Worm (Caenorhabditis elegans) whole organism, young adult: Measurements from ENCODE around the gene syp-2.
A peak's percentile ranks its signal among the peaks of the same experiment; 100 is the strongest.

Experiments used
- B0336.3 ChIP-seq: fragments of 200-800 bp; sonication (Bioruptor generic); IDR thresholded peaks from 2 replicates; pipeline ENCODE4 v1.3.6; 2022; ENCODE audit warnings: missing genetic modification characterization, missing compliant biosample characterization
- C17E4.6 ChIP-seq: fragments of 200-800 bp; sonication (Bioruptor generic); IDR thresholded peaks from 2 replicates; pipeline ENCODE4 v1.3.6; 2022; ENCODE audit warnings: missing genetic modification reagents, missing genetic modification characterization, missing compliant biosample characterization
- D2030.7 ChIP-seq: fragments of 200-800 bp; sonication (Bioruptor generic); IDR thresholded peaks from 2 replicates; pipeline ENCODE4 v1.3.6; 2022; ENCODE audit warnings: missing genetic modification reagents, missing genetic modification characterization, missing compliant biosample characterization
- F33H1.4 ChIP-seq: fragments of 200-800 bp; sonication (Bioruptor generic); IDR thresholded peaks from 2 replicates; pipeline ENCODE4 v1.3.6; 2022; ENCODE audit warnings: missing genetic modification reagents, missing genetic modification characterization, missing compliant biosample characterization
- F39B2.1 ChIP-seq: fragments of 200-800 bp; sonication (Bioruptor generic); IDR thresholded peaks from 2 replicates; pipeline ENCODE4 v1.3.6; 2022; ENCODE audit warnings: missing genetic modification reagents, missing genetic modification characterization, missing compliant biosample characterization
- F52B5.7 ChIP-seq: sonication (generic microtip); optimal IDR thresholded peaks from 2 replicates; lab custom pipeline; 2016; ENCODE audit warnings: mild to moderate bottlenecking, missing genetic modification characterization, missing compliant biosample characterization
- F57C9.4 ChIP-seq: sonication (generic microtip); optimal IDR thresholded peaks from 2 replicates; lab custom pipeline; 2017; ENCODE audit warnings: mild to moderate bottlenecking, missing genetic modification characterization, missing compliant biosample characterization
- K12H6.12 ChIP-seq: fragments of 200-800 bp; sonication (Bioruptor generic); optimal IDR thresholded peaks from 2 replicates; lab custom pipeline; 2018; ENCODE audit warnings: mild to moderate bottlenecking, missing genetic modification characterization, missing compliant biosample characterization
- T26A5.8 ChIP-seq: sonication (generic microtip); optimal IDR thresholded peaks from 2 replicates; lab custom pipeline; 2016; ENCODE audit warnings: missing genetic modification characterization, missing compliant biosample characterization
- Y56A3A.18 ChIP-seq: fragments of 200-800 bp; sonication (Bioruptor generic); IDR thresholded peaks from 2 replicates; pipeline ENCODE4 v1.3.6; 2022; ENCODE audit warnings: missing genetic modification reagents, missing genetic modification characterization, missing compliant biosample characterization
- Y79H2A.3 ChIP-seq: fragments of 200-800 bp; sonication (Bioruptor generic); conservative IDR thresholded peaks from 2 replicates; pipeline ENCODE4 v1.3.6; 2022; ENCODE audit warnings: missing genetic modification reagents, missing genetic modification characterization, missing compliant biosample characterization
- Y95B8A.8 ChIP-seq: fragments of 200-800 bp; sonication (Bioruptor generic); IDR thresholded peaks from 2 replicates; pipeline ENCODE4 v1.3.6; 2022; ENCODE audit warnings: missing genetic modification reagents, missing genetic modification characterization, missing compliant biosample characterization
- akir-1 ChIP-seq: fragments of 200-800 bp; sonication (Bioruptor generic); optimal IDR thresholded peaks from 2 replicates; lab custom pipeline; 2018; ENCODE audit warnings: mild to moderate bottlenecking, missing genetic modification characterization, moderate library complexity, missing compliant biosample characterization
- ama-1 ChIP-seq, 3 experiments: fragments of 150-350 bp in 1 of 3; sonication (generic microtip) in 2 of 3; optimal IDR thresholded peaks; 2 replicates each; lab custom pipeline; 2014 to 2018; ENCODE audit warnings: missing biosample characterization in 2 of 3, missing genetic modification characterization in 2 of 3, missing genetic modification reagents in 2 of 3
- aptf-3 ChIP-seq: fragments of 200-800 bp; sonication (Bioruptor generic); IDR thresholded peaks from 2 replicates; pipeline ENCODE4 v1.3.6; 2022; ENCODE audit warnings: missing genetic modification characterization, missing compliant biosample characterization
- atf-7 ChIP-seq: sonication (generic microtip); optimal IDR thresholded peaks from 2 replicates; lab custom pipeline; 2017; ENCODE audit warnings: mild to moderate bottlenecking, missing genetic modification characterization, missing compliant biosample characterization
- attf-3 ChIP-seq: fragments of 200-800 bp; sonication (Bioruptor generic); conservative IDR thresholded peaks from 2 replicates; pipeline ENCODE4 v1.3.6; 2022; ENCODE audit warnings: missing genetic modification reagents, missing genetic modification characterization, missing compliant biosample characterization
- attf-6 ChIP-seq: fragments of 200-800 bp; sonication (Bioruptor generic); IDR thresholded peaks from 2 replicates; pipeline ENCODE4 v1.3.6; 2022; ENCODE audit warnings: missing genetic modification reagents, missing genetic modification characterization, missing compliant biosample characterization
- ceh-91 ChIP-seq: fragments of 200-800 bp; sonication (Bioruptor generic); IDR thresholded peaks from 2 replicates; pipeline ENCODE4 v1.3.6; 2022; ENCODE audit warnings: missing genetic modification reagents, missing genetic modification characterization, missing compliant biosample characterization
- chd-7 ChIP-seq: sonication (generic microtip); optimal IDR thresholded peaks from 2 replicates; lab custom pipeline; 2016; ENCODE audit warnings: mild to moderate bottlenecking, missing genetic modification characterization, moderate library complexity, missing compliant biosample characterization
- die-1 ChIP-seq: sonication (generic microtip); optimal IDR thresholded peaks from 2 replicates; lab custom pipeline; 2016; ENCODE audit warnings: missing genotype, mild to moderate bottlenecking, missing genetic modification characterization, missing compliant biosample characterization
- dox-1 ChIP-seq: fragments of 200-800 bp; sonication (Bioruptor generic); IDR thresholded peaks from 2 replicates; pipeline ENCODE4 v1.3.6; 2022; ENCODE audit warnings: missing genetic modification reagents, missing genetic modification characterization, missing compliant biosample characterization
- dpff-1 ChIP-seq: sonication (generic microtip); optimal IDR thresholded peaks from 2 replicates; lab custom pipeline; 2017; ENCODE audit warnings: mild to moderate bottlenecking, missing genetic modification characterization, missing compliant biosample characterization
- egrh-3 ChIP-seq: fragments of 200-800 bp; sonication (Bioruptor generic); IDR thresholded peaks from 2 replicates; pipeline ENCODE4 v1.3.6; 2022; ENCODE audit warnings: missing genetic modification reagents, missing genetic modification characterization, missing compliant biosample characterization
- ekl-4 ChIP-seq: fragments of 200-800 bp; sonication (Bioruptor generic); IDR thresholded peaks from 2 replicates; pipeline ENCODE4 v1.3.6; 2022; ENCODE audit warnings: missing genetic modification reagents, missing genetic modification characterization, missing compliant biosample characterization
- hrde-1 ChIP-seq: sonication (generic microtip); optimal IDR thresholded peaks from 2 replicates; lab custom pipeline; 2016; ENCODE audit warnings: missing genetic modification characterization, mild to moderate bottlenecking, missing compliant biosample characterization, moderate library complexity, missing genotype, missing genetic modification reagents, borderline replicate concordance
- let-607 ChIP-seq, 2 experiments: fragments of 200-800 bp in 1 of 2; sonication (Bioruptor generic) in 1 of 2; sonication (generic microtip) in 1 of 2; optimal IDR thresholded peaks; 2 replicates each; lab custom pipeline; 2016 to 2018; ENCODE audit warnings: mild to moderate bottlenecking in 2 of 2, missing compliant biosample characterization in 2 of 2, missing genetic modification characterization in 2 of 2, moderate library complexity in 2 of 2, missing genotype in 1 of 2
- lin-26 ChIP-seq: fragments of 200-800 bp; sonication (Bioruptor generic); IDR thresholded peaks from 2 replicates; pipeline ENCODE4 v1.3.6; 2022; ENCODE audit warnings: missing genetic modification reagents, missing genetic modification characterization, missing compliant biosample characterization
- lin-54 ChIP-seq: fragments of 200-800 bp; sonication (Bioruptor generic); optimal IDR thresholded peaks from 2 replicates; lab custom pipeline; 2018; ENCODE audit warnings: mild to moderate bottlenecking, missing genetic modification characterization, missing compliant biosample characterization
- lsl-1 ChIP-seq: fragments of 200-800 bp; sonication (Bioruptor generic); optimal IDR thresholded peaks from 2 replicates; lab custom pipeline; 2018; ENCODE audit warnings: mild to moderate bottlenecking, missing genetic modification characterization, moderate library complexity, missing compliant biosample characterization
- lsy-27 ChIP-seq: sonication (generic microtip); optimal IDR thresholded peaks from 2 replicates; lab custom pipeline; 2017; ENCODE audit warnings: missing genetic modification characterization, mild to moderate bottlenecking, missing compliant biosample characterization, antibody characterized with exemption, missing genotype, borderline replicate concordance; ENCODE audit not compliant: insufficient read depth
- madf-3 ChIP-seq: fragments of 200-800 bp; sonication (Bioruptor generic); IDR thresholded peaks from 2 replicates; pipeline ENCODE4 v1.3.6; 2022; ENCODE audit warnings: missing genetic modification reagents, missing genetic modification characterization, missing compliant biosample characterization
- madf-6 ChIP-seq: fragments of 200-800 bp; sonication (Bioruptor generic); IDR thresholded peaks from 2 replicates; pipeline ENCODE4 v1.3.6; 2022; ENCODE audit warnings: missing genetic modification reagents, missing genetic modification characterization, missing compliant biosample characterization
- mcd-1 ChIP-seq: fragments of 200-800 bp; sonication (Bioruptor generic); IDR thresholded peaks from 2 replicates; pipeline ENCODE4 v1.3.6; 2022; ENCODE audit warnings: missing genetic modification reagents, missing genetic modification characterization, missing compliant biosample characterization
- mxl-1 ChIP-seq: sonication (generic microtip); optimal IDR thresholded peaks from 2 replicates; lab custom pipeline; 2016; ENCODE audit warnings: missing genetic modification characterization, missing compliant biosample characterization
- nhr-179 ChIP-seq: sonication (generic microtip); optimal IDR thresholded peaks from 2 replicates; lab custom pipeline; 2016; ENCODE audit warnings: mild to moderate bottlenecking, missing genetic modification characterization, missing compliant biosample characterization
- pbrm-1 ChIP-seq: fragments of 200-800 bp; sonication (Bioruptor generic); IDR thresholded peaks from 2 replicates; pipeline ENCODE4 v1.3.6; 2022; ENCODE audit warnings: missing genetic modification reagents, missing genetic modification characterization, missing compliant biosample characterization
- repo-1 ChIP-seq: sonication (generic microtip); optimal IDR thresholded peaks from 2 replicates; lab custom pipeline; 2017; ENCODE audit warnings: mild to moderate bottlenecking, missing genetic modification characterization, missing compliant biosample characterization
- sdz-38 ChIP-seq: sonication (generic microtip); optimal IDR thresholded peaks from 2 replicates; lab custom pipeline; 2016; ENCODE audit warnings: missing genotype, missing genetic modification characterization, missing compliant biosample characterization
- sea-2 ChIP-seq: fragments of 200-800 bp; sonication (Bioruptor generic); IDR thresholded peaks from 2 replicates; pipeline ENCODE4 v1.3.6; 2022; ENCODE audit warnings: missing genetic modification characterization, missing compliant biosample characterization
- snpc-1.1 ChIP-seq: sonication (generic microtip); optimal IDR thresholded peaks from 2 replicates; lab custom pipeline; 2017; ENCODE audit warnings: missing genetic modification characterization, mild to moderate bottlenecking, missing compliant biosample characterization, antibody characterized with exemption, moderate library complexity, missing genotype, missing genetic modification reagents; ENCODE audit not compliant: insufficient read depth
- sptf-2 ChIP-seq: fragments of 200-800 bp; sonication (Bioruptor generic); optimal IDR thresholded peaks from 2 replicates; lab custom pipeline; 2018; ENCODE audit warnings: mild to moderate bottlenecking, missing genetic modification characterization, missing compliant biosample characterization
- tbp1 ChIP-seq: fragments of 200-800 bp; sonication (Bioruptor generic); optimal IDR thresholded peaks from 2 replicates; lab custom pipeline; 2018; ENCODE audit warnings: mild to moderate bottlenecking, missing genetic modification characterization, missing compliant biosample characterization
- tlf-1 ChIP-seq: fragments of 200-800 bp; sonication (Bioruptor generic); optimal IDR thresholded peaks from 2 replicates; lab custom pipeline; 2018; ENCODE audit warnings: mild to moderate bottlenecking, missing genetic modification characterization, missing compliant biosample characterization
- unc-62 ChIP-seq: fragments of 150-350 bp; optimal IDR thresholded peaks from 2 replicates; lab custom pipeline; 2014; ENCODE audit warnings: missing biosample characterization, missing genetic modification reagents, missing genetic modification characterization
- ztf-18 ChIP-seq: sonication (generic microtip); optimal IDR thresholded peaks from 2 replicates; lab custom pipeline; 2016; ENCODE audit warnings: missing genotype, mild to moderate bottlenecking, missing genetic modification characterization, missing compliant biosample characterization
- ztf-26 ChIP-seq: sonication (generic microtip); optimal IDR thresholded peaks from 2 replicates; lab custom pipeline; 2017; ENCODE audit warnings: missing genetic modification characterization, missing compliant biosample characterization
- ztf-28 ChIP-seq: fragments of 200-800 bp; sonication (Bioruptor generic); IDR thresholded peaks from 2 replicates; pipeline ENCODE4 v1.3.6; 2022; ENCODE audit warnings: missing genetic modification reagents, missing genetic modification characterization, missing compliant biosample characterization

The syp-2 gene

ce11 chrV:5502701-5503100 is 33.6 kb upstream of the syp-2 start:
- TF ChIP-seq ztf-18 (tag; lab: Kevin White, UChicago) (peak; percentile 38), repo-1 (tag; lab: Kevin White, UChicago) (peak; percentile 22), chd-7 (tag; lab: Kevin White, UChicago) (peak; percentile 22), Y56A3A.18 (GFP tag; lab: Robert Waterston, UW) (peak; percentile 36; the same call in 1 of the 2 replicates), K12H6.12 (tag; lab: Kevin White, UChicago) (no peak), ceh-91 (GFP tag; lab: Robert Waterston, UW) (no peak), let-607 (tag; optimal IDR thresholded peaks at IDR 0.05; lab: Kevin White, UChicago) (peak in 1 of 2 experiments; percentile 28), nhr-179 (no peak), Y95B8A.8 (0 out of 2 replicates have a peak, but pooled peaks have one; percentile 58), ama-1 (optimal IDR thresholded peaks at IDR 0.05; lab: Kevin White, UChicago) (peak; percentile 86), ama-1 (GFP tag; optimal IDR thresholded peaks at IDR 0.05; lab: Kevin White, UChicago) (no peak), egrh-3 (no peak), madf-6 (GFP tag; lab: Robert Waterston, UW) (peak; percentile 43; the same call in 1 of the 2 replicates), ztf-26 (tag; lab: Kevin White, UChicago) (peak; percentile 31), hrde-1 (tag; lab: Kevin White, UChicago) (no peak), F52B5.7 (tag; lab: Kevin White, UChicago) (no peak), lin-54 (GFP tag; lab: Kevin White, UChicago) (peak; percentile 35), dpff-1 (tag; lab: Kevin White, UChicago) (no peak), F39B2.1 (GFP tag; lab: Robert Waterston, UW) (0 out of 2 replicates have a peak, but pooled peaks have one; percentile 14), snpc-1.1 (tag; lab: Kevin White, UChicago) (no peak), die-1 (tag; lab: Kevin White, UChicago) (no peak), unc-62 (no peak), attf-6 (GFP tag; lab: Robert Waterston, UW) (peak; percentile 40; the same call in 1 of the 2 replicates), T26A5.8 (tag; lab: Kevin White, UChicago) (no peak), B0336.3 (GFP tag; lab: Robert Waterston, UW) (peak; percentile 75), lsy-27 (tag; lab: Kevin White, UChicago) (no peak), aptf-3 (GFP tag; lab: Robert Waterston, UW) (no peak), lsl-1 (GFP tag; lab: Kevin White, UChicago) (peak; percentile 12), F57C9.4 (tag; lab: Kevin White, UChicago) (no peak), tlf-1 (no peak), pbrm-1 (peak; percentile 23; the same call in 1 of the 2 replicates), madf-3 (GFP tag; lab: Robert Waterston, UW) (peak; percentile 55; the same call in 1 of the 2 replicates), mcd-1 (GFP tag; lab: Robert Waterston, UW) (0 out of 2 replicates have a peak, but pooled peaks have one; percentile 4), lin-26 (GFP tag; lab: Robert Waterston, UW) (peak; percentile 46; the same call in 1 of the 2 replicates), ekl-4 (GFP tag; lab: Robert Waterston, UW) (peak; percentile 54), ztf-28 (GFP tag; lab: Robert Waterston, UW) (no peak), mxl-1 (tag; lab: Kevin White, UChicago) (no peak), sptf-2 (no peak), tbp1 (GFP tag; lab: Kevin White, UChicago) (peak; percentile 13), dox-1 (no peak), attf-3 (GFP tag; lab: Robert Waterston, UW) (no peak), atf-7 (tag; lab: Kevin White, UChicago) (no peak), sea-2 (GFP tag; lab: Robert Waterston, UW) (no peak), C17E4.6 (no peak), D2030.7 (GFP tag; lab: Robert Waterston, UW) (no peak), sdz-38 (tag; lab: Kevin White, UChicago) (no peak), Y79H2A.3 (GFP tag; lab: Robert Waterston, UW) (0 out of 2 replicates have a peak, but pooled peaks have one; percentile 10), F33H1.4 (0 out of 2 replicates have a peak, but pooled peaks have one; percentile 16), akir-1 (GFP tag; lab: Kevin White, UChicago) (no peak)
